Worm (Caenorhabditis elegans): ENCODE measurements around the gene F56B3.11.

Gene F56B3.11

ce11 chrIV:746333-746732, 50.0 kb downstream of the F56B3.11 start:
- TF ChIP-seq tbx-2 (tag; optimal IDR thresholded peaks at IDR 0.05) (no peak), fkh-2 (tag; optimal IDR thresholded peaks at IDR 0.05) (no peak), nhr-23 (tag; optimal IDR thresholded peaks at IDR 0.05) (no peak), nhr-67 (tag; optimal IDR thresholded peaks at IDR 0.05) (no peak), nhr-11 (tag; optimal IDR thresholded peaks at IDR 0.05) (no peak), ZK546.5 (tag; optimal IDR thresholded peaks at IDR 0.05) (no peak), aly-2 (tag; optimal IDR thresholded peaks at IDR 0.05) (no peak)

All from whole organism, L3 larva.